Worm (Caenorhabditis elegans) whole organism, midembryonic: ENCODE results near the gene D2096.7.

ENCODE experiments used
- flt-1 ChIP-seq: fragments of 200-800 bp; sonication (Bioruptor generic); IDR thresholded peaks from 2 replicates; pipeline ENCODE4 v1.3.6; 2022; ENCODE audit warnings: missing genetic modification characterization, missing compliant biosample characterization
- klf-2 ChIP-seq: fragments of 200-800 bp; sonication (Bioruptor generic); conservative IDR thresholded peaks from 2 replicates; pipeline ENCODE4 v1.3.6; 2022; ENCODE audit warnings: missing genetic modification reagents, missing genetic modification characterization, missing compliant biosample characterization
- ref-1 ChIP-seq: fragments of 200-800 bp; sonication (Bioruptor generic); conservative IDR thresholded peaks from 2 replicates; pipeline ENCODE4 v1.3.6; 2022; ENCODE audit warnings: missing genetic modification reagents, missing genetic modification characterization, missing compliant biosample characterization

ce11 chrIV:8354572-8354971, 22.9 kb downstream of the D2096.7 start, which contains the start of gene F17E9.3:
- TF ChIP-seq flt-1 (no peak), klf-2 (no peak), ref-1 (GFP tag; lab: Robert Waterston, UW) (no peak)
